Worm (Caenorhabditis elegans) whole organism, early embryonic: ENCODE data around the gene C28D4.18.

Source experiments
- B0310.2 ChIP-seq: sonication (generic microtip); optimal IDR thresholded peaks from 2 replicates; lab custom pipeline; 2016; ENCODE audit warnings: mild to moderate bottlenecking, missing genetic modification characterization, missing compliant biosample characterization
- F13C5.2 ChIP-seq: sonication (generic microtip); optimal IDR thresholded peaks from 2 replicates; lab custom pipeline; 2017; ENCODE audit warnings: mild to moderate bottlenecking, missing genetic modification characterization, inconsistent platforms, missing compliant biosample characterization
- aly-1 ChIP-seq: sonication (generic microtip); optimal IDR thresholded peaks from 2 replicates; lab custom pipeline; 2016; ENCODE audit warnings: missing genetic modification characterization, missing compliant biosample characterization
- ama-1 ChIP-seq: fragments of 150-350 bp; optimal IDR thresholded peaks from 2 replicates; lab custom pipeline; 2014
- ceh-13 ChIP-seq: fragments of 200-800 bp; sonication (Bioruptor generic); optimal IDR thresholded peaks from 2 replicates; lab custom pipeline; 2018; ENCODE audit warnings: mild to moderate bottlenecking, missing genetic modification characterization, missing compliant biosample characterization
- hmbx-1 ChIP-seq: sonication (generic microtip); optimal IDR thresholded peaks from 2 replicates; lab custom pipeline; 2016; ENCODE audit warnings: mild to moderate bottlenecking, missing genetic modification characterization, missing compliant biosample characterization
- hmg-4 ChIP-seq: fragments of 200-800 bp; sonication (Bioruptor generic); optimal IDR thresholded peaks from 2 replicates; lab custom pipeline; 2018; ENCODE audit warnings: mild to moderate bottlenecking, missing genetic modification characterization, missing compliant biosample characterization
- hnd-1 ChIP-seq: sonication (generic microtip); optimal IDR thresholded peaks from 2 replicates; lab custom pipeline; 2016; ENCODE audit warnings: missing genetic modification characterization, missing compliant biosample characterization
- pes-1 ChIP-seq: fragments of 200-800 bp; sonication (Bioruptor generic); IDR thresholded peaks from 2 replicates; pipeline ENCODE4 v1.3.6; 2022; ENCODE audit warnings: missing genetic modification reagents, missing genetic modification characterization, missing compliant biosample characterization
- scrt-1 ChIP-seq: fragments of 200-800 bp; sonication (Bioruptor generic); IDR thresholded peaks from 2 replicates; pipeline ENCODE4 v1.3.6; 2022; ENCODE audit warnings: missing genetic modification characterization, missing compliant biosample characterization
- sea-1 ChIP-seq: fragments of 200-800 bp; sonication (Bioruptor generic); conservative IDR thresholded peaks from 2 replicates; pipeline ENCODE4 v1.3.6; 2022; ENCODE audit warnings: missing genetic modification characterization, missing compliant biosample characterization
- tbx-37 ChIP-seq: fragments of 200-800 bp; sonication (Bioruptor generic); conservative IDR thresholded peaks from 2 replicates; pipeline ENCODE4 v1.3.6; 2022; ENCODE audit warnings: missing genetic modification reagents, missing genetic modification characterization, missing compliant biosample characterization

DNA sequence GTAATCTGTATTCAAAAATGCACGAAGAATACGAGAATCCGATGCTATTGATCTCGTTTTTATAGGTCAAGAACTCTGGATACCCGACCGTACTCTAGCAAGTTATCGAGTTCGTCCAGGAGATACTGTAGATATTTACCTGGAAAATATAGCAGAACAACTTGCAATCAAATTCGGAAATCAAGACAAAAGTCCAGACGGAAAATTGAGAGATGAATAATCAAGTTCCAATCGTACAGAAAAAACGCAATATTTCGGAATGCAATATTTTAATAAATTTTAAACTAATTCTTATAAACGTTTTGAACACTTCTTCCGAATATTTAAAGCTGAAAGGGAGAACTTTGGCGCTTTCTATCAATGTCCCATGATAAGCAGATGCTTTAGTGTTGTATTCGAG is 13.9 kb downstream of the C28D4.18 start:
- TF ChIP-seq ama-1 (no peak), hmbx-1 (tag; lab: Kevin White, UChicago) (no peak), ceh-13 (GFP tag; lab: Kevin White, UChicago) (no peak), hnd-1 (tag; lab: Kevin White, UChicago) (no peak), tbx-37 (GFP tag; lab: Robert Waterston, UW) (no peak), pes-1 (GFP tag; lab: Robert Waterston, UW) (no peak), F13C5.2 (tag; lab: Kevin White, UChicago) (no peak), hmg-4 (GFP tag; lab: Kevin White, UChicago) (no peak), scrt-1 (GFP tag; lab: Robert Waterston, UW) (no peak), sea-1 (GFP tag; lab: Robert Waterston, UW) (no peak), aly-1 (tag; lab: Kevin White, UChicago) (no peak), B0310.2 (tag; lab: Kevin White, UChicago) (no peak)
